ENCODE assay signal across 2 worm cellular contexts in the genomic region with DNA sequence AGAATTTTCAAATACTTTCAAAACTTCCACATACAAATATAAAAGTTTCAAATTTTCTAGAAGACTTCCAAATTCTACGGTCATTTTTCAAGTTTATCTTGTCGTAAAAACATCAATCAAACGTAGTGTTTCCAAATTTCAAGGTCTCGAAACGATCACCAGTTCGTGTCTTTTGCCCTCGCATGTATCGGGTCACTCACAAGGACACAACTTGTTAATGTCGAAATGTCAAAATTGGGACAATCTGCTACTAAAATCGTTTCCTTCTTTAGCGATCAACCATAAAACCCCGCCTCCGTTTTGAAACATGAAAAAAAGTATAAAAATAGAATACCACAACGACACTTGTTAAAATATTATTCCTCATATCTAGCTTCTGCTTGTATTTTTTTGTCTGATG.
A peak's percentile ranks its signal among the peaks of the same experiment; 100 is the strongest.
TF ChIP-seq lines count a peak whose summit lies in the region.

No protein-coding gene starts in this region.

TF ChIP-seq in whole organism, L1 larva, 84 proteins besides CTCF, POLR2A, EP300 and RAD21 (continued from another document):
- TF ChIP-seq snu-23 (GFP tag; optimal IDR thresholded peaks at IDR 0.05; lab: Kevin White, UChicago) (peak; percentile 31), fkh-10 (GFP tag; optimal IDR thresholded peaks at IDR 0.05; lab: Kevin White, UChicago) (no peak), unc-86 (tag; optimal IDR thresholded peaks at IDR 0.05; lab: Kevin White, UChicago) (no peak), sup-37 (GFP tag; optimal IDR thresholded peaks at IDR 0.05; lab: Kevin White, UChicago) (no peak), nhr-85 (tag; lab: Kevin White, UChicago) (peak; percentile 87), nhr-71 (tag; optimal IDR thresholded peaks at IDR 0.05; lab: Kevin White, UChicago) (peak; percentile 30), lin-15B (tag; optimal IDR thresholded peaks at IDR 0.05; lab: Kevin White, UChicago) (no peak), nhr-20 (tag; optimal IDR thresholded peaks at IDR 0.05; lab: Kevin White, UChicago) (peak; percentile 46), nhr-12 (tag; optimal IDR thresholded peaks at IDR 0.05; lab: Kevin White, UChicago) (no peak), ceh-90 (tag; optimal IDR thresholded peaks at IDR 0.05; lab: Kevin White, UChicago) (no peak), tlp-1 (tag; optimal IDR thresholded peaks at IDR 0.05; lab: Kevin White, UChicago) (no peak)

TF ChIP-seq in whole organism, L2 larva, 48 proteins besides CTCF, POLR2A, EP300 and RAD21 (continued from another document):
- TF ChIP-seq ztf-1 (GFP tag; conservative IDR thresholded peaks at IDR 0.05; lab: Robert Waterston, UW) (no peak), mdl-1 (tag; optimal IDR thresholded peaks at IDR 0.05; lab: Kevin White, UChicago) (no peak), ztf-11 (tag; optimal IDR thresholded peaks at IDR 0.05; lab: Kevin White, UChicago) (no peak), egl-27 (tag; optimal IDR thresholded peaks at IDR 0.05; lab: Kevin White, UChicago) (no peak), nhr-21 (tag; optimal IDR thresholded peaks at IDR 0.05; lab: Kevin White, UChicago) (no peak), unc-62 (GFP tag; optimal IDR thresholded peaks at IDR 0.05; lab: Kevin White, UChicago) (no peak), C34F6.9 (tag; optimal IDR thresholded peaks at IDR 0.05; lab: Kevin White, UChicago) (peak; percentile 11), sma-9 (GFP tag; optimal IDR thresholded peaks at IDR 0.05; lab: Kevin White, UChicago) (no peak), sma-9 (tag; optimal IDR thresholded peaks at IDR 0.05; lab: Kevin White, UChicago) (no peak), nhr-129 (tag; optimal IDR thresholded peaks at IDR 0.05; lab: Kevin White, UChicago) (no peak), nhr-6 (tag; optimal IDR thresholded peaks at IDR 0.05; lab: Kevin White, UChicago) (peak; percentile 25), sma-3 (GFP tag; optimal IDR thresholded peaks at IDR 0.05; lab: Kevin White, UChicago) (no peak), mab-5 (tag; optimal IDR thresholded peaks at IDR 0.05; lab: Kevin White, UChicago) (no peak)
